Fruit fly (Drosophila melanogaster) S2 (cell line): ENCODE data around the gene CG34148.

Source experiments
- CG8478 ChIP-seq: fragments of >200 bp; optimal IDR thresholded peaks from 2 replicates; lab custom pipeline; 2018
- CTCF ChIP-seq, 2 experiments: fragments of >200 bp; optimal IDR thresholded peaks; 2 replicates each; lab custom pipeline; 2018

CG34148 gene

DNA sequence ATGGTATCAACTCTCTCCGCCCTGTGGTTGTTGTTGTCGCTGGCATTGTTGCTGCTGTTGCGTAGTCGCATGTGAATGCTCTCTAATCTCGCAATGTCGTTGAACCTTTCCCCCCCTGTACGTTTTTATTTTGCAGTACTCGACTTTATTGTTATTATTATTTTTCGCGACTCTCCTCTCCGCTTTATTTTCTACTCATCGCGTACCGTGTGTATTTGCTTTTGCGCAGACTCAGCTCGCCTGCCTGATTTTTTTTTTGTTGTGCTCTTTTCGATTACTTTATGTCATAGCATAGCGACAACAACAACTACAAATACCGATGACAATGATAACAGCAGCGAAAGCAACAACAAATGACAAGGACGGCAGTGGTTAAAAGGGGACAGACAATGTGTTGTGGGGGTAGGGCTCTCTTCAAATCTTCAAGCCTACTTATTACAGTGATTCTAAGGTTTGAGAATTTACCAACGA lies 49.0 kb downstream of the CG34148 start:
- TF ChIP-seq CTCF (optimal IDR thresholded peaks at IDR 0.05; lab: Kevin White, UChicago) (no peak), CG8478 (no peak)

- no peak for TF ChIP-seq CTCF (optimal IDR thresholded peaks at IDR 0.05; lab: Kevin White, UChicago)
- TF ChIP-seq CG8478: no peak
Observed at dm6 chr3R:21828785-21829486, 49.5 kb downstream of the CG34148 start.

dm6 chr3R:21828040-21828526 lies 50.4 kb downstream of the CG34148 start:
- TF ChIP-seq CG8478 (no peak), CTCF (optimal IDR thresholded peaks at IDR 0.05; lab: Kevin White, UChicago) (no peak)
